Fruit fly (Drosophila melanogaster) whole organism, wandering third instar larva: ENCODE results near the gene CG13623.

Source experiments
- Abd-B ChIP-seq: fragments of >200 bp; optimal IDR thresholded peaks from 2 replicates; lab custom pipeline; 2017; ENCODE audit warnings: missing biosample characterization, missing genetic modification characterization
- Dif ChIP-seq: fragments of 200-275, 200-300 bp; sonication (Bioruptor generic); optimal IDR thresholded peaks from 2 replicates; lab custom pipeline; 2018; ENCODE audit warnings: missing biosample characterization, missing genetic modification characterization; ENCODE audit not compliant: partially characterized antibody
- GATAd ChIP-seq: sonication (Bioruptor generic); optimal IDR thresholded peaks from 2 replicates; lab custom pipeline; 2016; ENCODE audit warnings: missing biosample characterization, missing genetic modification characterization
- Hr78 ChIP-seq: fragments of >200 bp; optimal IDR thresholded peaks from 2 replicates; lab custom pipeline; 2017; ENCODE audit warnings: missing biosample characterization, missing genetic modification characterization
- Jra ChIP-seq: sonication (Bioruptor generic); optimal IDR thresholded peaks from 2 replicates; lab custom pipeline; 2016; ENCODE audit warnings: missing biosample characterization, missing genetic modification characterization
- Mio ChIP-seq: sonication (Bioruptor generic); optimal IDR thresholded peaks from 2 replicates; lab custom pipeline; 2016; ENCODE audit warnings: missing biosample characterization, missing genetic modification characterization
- Myc ChIP-seq: fragments of >200 bp; optimal IDR thresholded peaks from 2 replicates; lab custom pipeline; 2017
- pan ChIP-seq: fragments of >200 bp; optimal IDR thresholded peaks from 2 replicates; lab custom pipeline; 2017
- rgr ChIP-seq: fragments of 200-800 bp; sonication (Bioruptor generic); optimal IDR thresholded peaks from 3 replicates; lab custom pipeline; 2016; ENCODE audit warnings: missing biosample characterization, mild to moderate bottlenecking, missing genetic modification characterization
- tai ChIP-seq: sonication (Bioruptor generic); optimal IDR thresholded peaks from 2 replicates; lab custom pipeline; 2016; ENCODE audit warnings: missing biosample characterization, missing genetic modification characterization

dm6 chr3R:24577355-24577754, 47.0 kb upstream of the CG13623 start:
- TF ChIP-seq Myc (lab: Kevin White, UChicago) (no peak), rgr (no peak), Dif (no peak), Hr78 (GFP tag; lab: Kevin White, UChicago) (no peak), Mio (no peak), pan (lab: Kevin White, UChicago) (no peak), Jra (GFP tag; lab: Kevin White, UChicago) (no peak), Abd-B (GFP tag; lab: Kevin White, UChicago) (no peak), tai (GFP tag; lab: Kevin White, UChicago) (no peak), GATAd (GFP tag; lab: Kevin White, UChicago) (no peak)
